Fruit fly (Drosophila melanogaster): ENCODE data around the gene Glyp.

The Glyp gene

dm6 chr2L:2164520-2165237, 34.1 kb downstream of the Glyp start (continued):
- no peak for TF ChIP-seq Lim3 (GFP tag; IDR thresholded peaks at IDR 0.05)
- TF ChIP-seq odd (GFP tag; optimal IDR thresholded peaks at IDR 0.05) = peak; percentile 47
- TF ChIP-seq CG12942 (GFP tag; optimal IDR thresholded peaks at IDR 0.05) = peak; percentile 44
- TF ChIP-seq cad (GFP tag; optimal IDR thresholded peaks at IDR 0.05) = peak; percentile 86
- no peak for TF ChIP-seq CG11696 (GFP tag; IDR thresholded peaks at IDR 0.05)
- TF ChIP-seq ssp (GFP tag; IDR thresholded peaks at IDR 0.05) = 0 out of 2 replicates have a peak, but pooled peaks have one; percentile 15
- peak; percentile 69 for TF ChIP-seq CG6813 (GFP tag; optimal IDR thresholded peaks at IDR 0.05)
- 0 out of 3 replicates have a peak, but pooled peaks have one; percentile 12 for TF ChIP-seq CG11695 (GFP tag; IDR thresholded peaks at IDR 0.05)
- peak; percentile 79; the same call in 1 of the 2 replicates for TF ChIP-seq chm (GFP tag; IDR thresholded peaks at IDR 0.05)
- TF ChIP-seq Xrp1 (GFP tag; IDR thresholded peaks at IDR 0.05) = peak; percentile 93
- peak; percentile 100 for TF ChIP-seq zf30C (GFP tag; optimal IDR thresholded peaks at IDR 0.05)
- peak; percentile 50 for TF ChIP-seq CG2875 (GFP tag; optimal IDR thresholded peaks at IDR 0.05)
- peak; percentile 60 for TF ChIP-seq CG1832 (GFP tag; optimal IDR thresholded peaks at IDR 0.05)
- peak; percentile 19; the same call in 1 of the 3 replicates for TF ChIP-seq ase (GFP tag; IDR thresholded peaks at IDR 0.05)
- TF ChIP-seq disco-r (GFP tag; optimal IDR thresholded peaks at IDR 0.05) = peak; percentile 13
- peak; percentile 68 for TF ChIP-seq az2 (GFP tag; optimal IDR thresholded peaks at IDR 0.05)
- TF ChIP-seq gsb (GFP tag; IDR thresholded peaks at IDR 0.05) = no peak
- TF ChIP-seq CG1602 (GFP tag; optimal IDR thresholded peaks at IDR 0.05) = peak; percentile 61
- TF ChIP-seq gcm2 (GFP tag; optimal IDR thresholded peaks at IDR 0.05) = peak; percentile 17
- TF ChIP-seq klu (GFP tag; IDR thresholded peaks at IDR 0.05) = no peak
- TF ChIP-seq Oaz (GFP tag; IDR thresholded peaks at IDR 0.05) = no peak
- no peak for TF ChIP-seq CG6654 (GFP tag; optimal IDR thresholded peaks at IDR 0.05)
- peak; percentile 94 for TF ChIP-seq corto (GFP tag; optimal IDR thresholded peaks at IDR 0.05)
- no peak for TF ChIP-seq hbn (GFP tag; IDR thresholded peaks at IDR 0.05; ENCODE audit: partially characterized antibody)
- peak; percentile 56 for TF ChIP-seq CG2678 (tag; optimal IDR thresholded peaks at IDR 0.05)
- TF ChIP-seq dpn (GFP tag; optimal IDR thresholded peaks at IDR 0.05) = peak; percentile 44 to 62
- TF ChIP-seq Ets65A (GFP tag) = peak; percentile 76
- peak; percentile 75 for TF ChIP-seq CG16863 (GFP tag; optimal IDR thresholded peaks at IDR 0.05)
- peak; percentile 52; the same call in 1 of the 3 replicates for TF ChIP-seq H15 (GFP tag; IDR thresholded peaks at IDR 0.05)
- TF ChIP-seq lmd (GFP tag; IDR thresholded peaks at IDR 0.05) = peak; percentile 26; the same call in 1 of the 2 replicates
- TF ChIP-seq en (GFP tag; optimal IDR thresholded peaks at IDR 0.05) = peak; percentile 35
- TF ChIP-seq CG9876 (GFP tag; optimal IDR thresholded peaks at IDR 0.05) = peak; percentile 25
- no peak for TF ChIP-seq cwo (GFP tag; optimal IDR thresholded peaks at IDR 0.05)
- peak; percentile 55 for TF ChIP-seq fd96Cb (tag; optimal IDR thresholded peaks at IDR 0.05)
- TF ChIP-seq CG32767 (GFP tag; IDR thresholded peaks at IDR 0.05) = no peak
- TF ChIP-seq Asciz (GFP tag; optimal IDR thresholded peaks at IDR 0.05) = peak; percentile 39
- TF ChIP-seq Elba2 (GFP tag; optimal IDR thresholded peaks at IDR 0.05) = peak; percentile 77
- TF ChIP-seq Max (GFP tag; optimal IDR thresholded peaks at IDR 0.05) = peak; percentile 55
- peak; percentile 42 for TF ChIP-seq pb (GFP tag; optimal IDR thresholded peaks at IDR 0.05)
- peak; percentile 46 to 85 for TF ChIP-seq chif (GFP tag; optimal IDR thresholded peaks at IDR 0.05)
- peak; percentile 51 for TF ChIP-seq p53 (GFP tag; optimal IDR thresholded peaks at IDR 0.05)
- TF ChIP-seq CG33213 (GFP tag; optimal IDR thresholded peaks at IDR 0.05) = peak; percentile 42
- peak; percentile 80 for TF ChIP-seq CG17361 (GFP tag; IDR thresholded peaks at IDR 0.05)
- TF ChIP-seq CG31224 (GFP tag; IDR thresholded peaks at IDR 0.05) = 0 out of 2 replicates have a peak, but pooled peaks have one; percentile 19
- TF ChIP-seq scrt (GFP tag; optimal IDR thresholded peaks at IDR 0.05) = no peak
- TF ChIP-seq gt (GFP tag; IDR thresholded peaks at IDR 0.05) = peak; percentile 56
- TF ChIP-seq twi (tag; optimal IDR thresholded peaks at IDR 0.05) = peak; percentile 89
- TF ChIP-seq CG18619 (GFP tag; optimal IDR thresholded peaks at IDR 0.05) = peak; percentile 29
- no peak for TF ChIP-seq PHDP (tag; optimal IDR thresholded peaks at IDR 0.05)
- no peak for TF ChIP-seq dmrt99B (tag; optimal IDR thresholded peaks at IDR 0.05)
